Fruit fly (Drosophila melanogaster): ENCODE results near the gene pns.

dm6 chr3L:1549634-1550071, 12.7 kb downstream of the pns start:
- no peak for TF ChIP-seq CG8478 (optimal IDR thresholded peaks at IDR 0.05)
- TF ChIP-seq CTCF (optimal IDR thresholded peaks at IDR 0.05) = no peak

All from S2 (cell line).